Fruit fly (Drosophila melanogaster) whole organism, embryonic: ENCODE data around the gene CG8326.

Experiments
- Atf6 ChIP-seq: fragments of 200-800 bp; sonication (Bioruptor generic); IDR thresholded peaks from 2 replicates; pipeline ENCODE4 v1.3.6; 2022; ENCODE audit warnings: missing biosample characterization, missing genetic modification characterization
- Bdp1 ChIP-seq: fragments of 200-800 bp; sonication (Bioruptor generic); optimal IDR thresholded peaks from 3 replicates; lab custom pipeline; 2016; ENCODE audit warnings: missing biosample characterization, missing genetic modification characterization
- BtbVII ChIP-seq: fragments of 200-800 bp; sonication (Bioruptor generic); optimal IDR thresholded peaks from 3 replicates; lab custom pipeline; 2017; ENCODE audit warnings: missing biosample characterization, mild to moderate bottlenecking, missing genetic modification characterization
- CG10654 ChIP-seq: fragments of 200-800 bp; sonication (Bioruptor generic); optimal IDR thresholded peaks from 2 replicates; lab custom pipeline; 2016; ENCODE audit warnings: missing biosample characterization, missing genetic modification characterization
- CG11456 ChIP-seq: fragments of 200-800 bp; sonication (Bioruptor generic); IDR thresholded peaks from 3 replicates; pipeline ENCODE4 v1.3.6; 2022; ENCODE audit warnings: missing biosample characterization, missing genetic modification characterization
- CG11560 ChIP-seq: fragments of 200-800 bp; sonication (Bioruptor generic); IDR thresholded peaks from 3 replicates; pipeline ENCODE4 v1.3.6; 2022; ENCODE audit warnings: missing biosample characterization, missing genetic modification characterization
- CG12155 ChIP-seq: fragments of 200-800 bp; sonication (Bioruptor generic); optimal IDR thresholded peaks from 3 replicates; lab custom pipeline; 2016; ENCODE audit warnings: missing biosample characterization, missing genetic modification characterization
- CG12219 ChIP-seq: fragments of 200-800 bp; sonication (Bioruptor generic); optimal IDR thresholded peaks from 3 replicates; lab custom pipeline; 2018; ENCODE audit warnings: missing biosample characterization, mild to moderate bottlenecking, missing genetic modification characterization
- CG12659 ChIP-seq: fragments of 200-800 bp; sonication (Bioruptor generic); optimal IDR thresholded peaks from 3 replicates; lab custom pipeline; 2017; ENCODE audit warnings: mild to moderate bottlenecking, missing biosample characterization, missing genetic modification reagents, missing genetic modification characterization
- CG13424 ChIP-seq: fragments of 200-800 bp; sonication (Bioruptor generic); optimal IDR thresholded peaks from 2 replicates; lab custom pipeline; 2019; ENCODE audit warnings: missing biosample characterization, mild to moderate bottlenecking, missing genetic modification characterization, moderate library complexity
- CG14710 ChIP-seq: fragments of 200-800 bp; sonication (Bioruptor generic); optimal IDR thresholded peaks from 3 replicates; lab custom pipeline; 2019; ENCODE audit warnings: missing biosample characterization, mild to moderate bottlenecking, missing genetic modification characterization, moderate library complexity
- CG1529 ChIP-seq: fragments of 200-800 bp; sonication (Bioruptor generic); optimal IDR thresholded peaks from 3 replicates; lab custom pipeline; 2018; ENCODE audit warnings: missing biosample characterization, missing genetic modification characterization
- CG15479 ChIP-seq: fragments of 200-800 bp; sonication (Bioruptor generic); optimal IDR thresholded peaks from 3 replicates; lab custom pipeline; 2019; ENCODE audit warnings: missing biosample characterization, mild to moderate bottlenecking, missing genetic modification characterization, moderate library complexity
- CG17359 ChIP-seq: fragments of 200-800 bp; sonication (Bioruptor generic); optimal IDR thresholded peaks from 3 replicates; lab custom pipeline; 2018; ENCODE audit warnings: missing biosample characterization, mild to moderate bottlenecking, missing genetic modification characterization, moderate library complexity
- CG18476 ChIP-seq: fragments of 200-800 bp; sonication (Bioruptor generic); optimal IDR thresholded peaks from 2 replicates; lab custom pipeline; 2016; ENCODE audit warnings: missing biosample characterization, mild to moderate bottlenecking, missing genetic modification characterization
- CG18619 ChIP-seq: fragments of 200-800 bp; sonication (Bioruptor generic); optimal IDR thresholded peaks from 3 replicates; lab custom pipeline; 2017; ENCODE audit warnings: missing biosample characterization, mild to moderate bottlenecking, missing genetic modification characterization
- CG2889 ChIP-seq: fragments of 200-800 bp; sonication (Bioruptor generic); IDR thresholded peaks from 3 replicates; pipeline ENCODE4 v1.3.6; 2022; ENCODE audit warnings: missing biosample characterization, missing genetic modification characterization
- CG33557 ChIP-seq: fragments of 200-800 bp; sonication (Bioruptor generic); optimal IDR thresholded peaks from 2 replicates; lab custom pipeline; 2019; ENCODE audit warnings: missing biosample characterization, mild to moderate bottlenecking, missing genetic modification characterization, moderate library complexity
- CG4854 ChIP-seq: fragments of 200-800 bp; sonication (Bioruptor generic); optimal IDR thresholded peaks from 2 replicates; lab custom pipeline; 2016; ENCODE audit warnings: missing biosample characterization, missing genetic modification characterization, inconsistent platforms
- CG6254 ChIP-seq: fragments of 200-800 bp; sonication (Bioruptor generic); optimal IDR thresholded peaks from 3 replicates; lab custom pipeline; 2017; ENCODE audit warnings: mild to moderate bottlenecking, missing biosample characterization, missing genetic modification reagents, missing genetic modification characterization
- CG7271 ChIP-seq: fragments of 200-800 bp; sonication (Bioruptor generic); optimal IDR thresholded peaks from 2 replicates; lab custom pipeline; 2018; ENCODE audit warnings: missing biosample characterization, mild to moderate bottlenecking, missing genetic modification characterization, moderate library complexity
- CG8765 ChIP-seq: fragments of 200-800 bp; sonication (Bioruptor generic); IDR thresholded peaks from 2 replicates; pipeline ENCODE4 v1.3.6; 2022; ENCODE audit warnings: missing biosample characterization, missing genetic modification characterization
- CTCF ChIP-seq: fragments of 200-800 bp; sonication (Bioruptor generic); optimal IDR thresholded peaks from 2 replicates; lab custom pipeline; 2017; ENCODE audit warnings: missing biosample characterization, mild to moderate bottlenecking, missing genetic modification characterization, moderate library complexity
- D19B ChIP-seq: fragments of 200-800 bp; sonication (Bioruptor generic); optimal IDR thresholded peaks from 2 replicates; lab custom pipeline; 2017; ENCODE audit warnings: missing biosample characterization, mild to moderate bottlenecking, missing genetic modification characterization
- Dip3 ChIP-seq: fragments of 200-800 bp; sonication (Bioruptor generic); optimal IDR thresholded peaks from 3 replicates; lab custom pipeline; 2016; ENCODE audit warnings: missing biosample characterization, missing genetic modification characterization
- E2f2 ChIP-seq: fragments of 200-800 bp; sonication (Bioruptor generic); IDR thresholded peaks from 2 replicates; pipeline ENCODE4 v1.3.6; 2022; ENCODE audit warnings: missing biosample characterization, missing genetic modification characterization
- Fer2 ChIP-seq: fragments of 200-800 bp; sonication (Bioruptor generic); optimal IDR thresholded peaks from 2 replicates; lab custom pipeline; 2018; ENCODE audit warnings: missing biosample characterization, mild to moderate bottlenecking, missing genetic modification characterization, moderate library complexity
- Fer3 ChIP-seq: fragments of 200-800 bp; sonication (Bioruptor generic); optimal IDR thresholded peaks from 2 replicates; lab custom pipeline; 2018; ENCODE audit warnings: missing biosample characterization, mild to moderate bottlenecking, missing genetic modification characterization, moderate library complexity
- Opbp ChIP-seq: fragments of 200-800 bp; sonication (Bioruptor generic); IDR thresholded peaks from 3 replicates; pipeline ENCODE4 v1.3.6; 2022; ENCODE audit warnings: missing biosample characterization, missing genetic modification characterization; ENCODE audit not compliant: partially characterized antibody
- Scr ChIP-seq: fragments of 200-800 bp; sonication (Bioruptor generic); IDR thresholded peaks from 2 replicates; pipeline ENCODE4 v1.3.6; 2022; ENCODE audit warnings: missing biosample characterization, missing genetic modification characterization; ENCODE audit not compliant: partially characterized antibody
- Spps ChIP-seq: fragments of 200-800 bp; sonication (Bioruptor generic); optimal IDR thresholded peaks from 2 replicates; lab custom pipeline; 2018; ENCODE audit warnings: missing biosample characterization, mild to moderate bottlenecking, missing genetic modification characterization
- Xbp1 ChIP-seq: fragments of 200-800 bp; sonication (Bioruptor generic); optimal IDR thresholded peaks from 3 replicates; lab custom pipeline; 2016; ENCODE audit warnings: missing biosample characterization, mild to moderate bottlenecking, missing genetic modification characterization
- caup ChIP-seq: fragments of 200-800 bp; sonication (Bioruptor generic); optimal IDR thresholded peaks from 3 replicates; lab custom pipeline; 2017; ENCODE audit warnings: missing biosample characterization, mild to moderate bottlenecking, missing genetic modification characterization, moderate library complexity; ENCODE audit not compliant: severe bottlenecking
- ci ChIP-seq: fragments of 200-800 bp; sonication (Bioruptor generic); IDR thresholded peaks from 3 replicates; pipeline ENCODE4 v1.3.6; 2022; ENCODE audit warnings: missing biosample characterization, missing genetic modification characterization
- dmrt99B ChIP-seq: fragments of 200-800 bp; sonication (Bioruptor generic); optimal IDR thresholded peaks from 2 replicates; lab custom pipeline; 2018; ENCODE audit warnings: missing biosample characterization, mild to moderate bottlenecking, missing genetic modification characterization, moderate library complexity
- eyg ChIP-seq: fragments of 200-800 bp; sonication (Bioruptor generic); optimal IDR thresholded peaks from 3 replicates; lab custom pipeline; 2016; ENCODE audit warnings: missing biosample characterization, missing genetic modification characterization
- fd3F ChIP-seq: fragments of 200-800 bp; sonication (Bioruptor generic); optimal IDR thresholded peaks from 2 replicates; lab custom pipeline; 2018; ENCODE audit warnings: missing biosample characterization, mild to moderate bottlenecking, missing genetic modification characterization, moderate library complexity
- ind ChIP-seq: fragments of 200-800 bp; sonication (Bioruptor generic); optimal IDR thresholded peaks from 3 replicates; lab custom pipeline; 2016; ENCODE audit warnings: missing biosample characterization, missing genetic modification characterization
- insv ChIP-seq, 2 experiments: fragments of 200-800 bp; sonication (Bioruptor generic); optimal IDR thresholded peaks; 3 replicates each; lab custom pipeline; 2016 to 2018; ENCODE audit warnings: missing biosample characterization in 2 of 2, missing genetic modification characterization in 2 of 2
- knrl ChIP-seq: fragments of 200-800 bp; sonication (Bioruptor generic); IDR thresholded peaks from 3 replicates; pipeline ENCODE4 v1.3.6; 2022; ENCODE audit warnings: missing biosample characterization, missing genetic modification characterization; ENCODE audit not compliant: partially characterized antibody
- mirr ChIP-seq: fragments of 200-800 bp; sonication (Bioruptor generic); optimal IDR thresholded peaks from 3 replicates; lab custom pipeline; 2018; ENCODE audit warnings: missing biosample characterization, mild to moderate bottlenecking, missing genetic modification characterization
- onecut ChIP-seq: fragments of 200-800 bp; sonication (Bioruptor generic); IDR thresholded peaks from 2 replicates; pipeline ENCODE4 v1.3.6; 2022; ENCODE audit warnings: missing biosample characterization, missing genetic modification characterization
- prd ChIP-seq, 3 experiments: fragments of >200 bp in 2 of 3; fragments of 200-800 bp in 1 of 3; sonication (Bioruptor generic) in 1 of 3; optimal IDR thresholded peaks in 2 of 3; IDR thresholded peaks in 1 of 3; 2 replicates in 2 of 3; 3 replicates in 1 of 3; pipeline versions ENCODE4 v1.3.6 to Lab custom; 2017 to 2022; ENCODE audit warnings: missing biosample characterization in 1 of 3, missing genetic modification characterization in 1 of 3
- scrt ChIP-seq: fragments of 200-800 bp; sonication (Bioruptor generic); optimal IDR thresholded peaks from 2 replicates; lab custom pipeline; 2018; ENCODE audit warnings: missing biosample characterization, mild to moderate bottlenecking, missing genetic modification characterization, moderate library complexity
- shn ChIP-seq: fragments of 200-800 bp; sonication (Bioruptor generic); optimal IDR thresholded peaks from 3 replicates; lab custom pipeline; 2016; ENCODE audit warnings: missing biosample characterization, missing genetic modification characterization
- sima ChIP-seq: fragments of 200-800 bp; sonication (Bioruptor generic); optimal IDR thresholded peaks from 2 replicates; lab custom pipeline; 2016; ENCODE audit warnings: missing biosample characterization, missing genetic modification characterization
- sqz ChIP-seq: fragments of 200-800 bp; sonication (Bioruptor generic); optimal IDR thresholded peaks from 3 replicates; lab custom pipeline; 2018; ENCODE audit warnings: missing biosample characterization, mild to moderate bottlenecking, missing genetic modification characterization
- sug ChIP-seq: fragments of 200-800 bp; optimal IDR thresholded peaks from 2 replicates; lab custom pipeline; 2019; ENCODE audit warnings: missing biosample characterization, mild to moderate bottlenecking, missing genetic modification characterization, moderate library complexity
- vfl ChIP-seq: fragments of 200-800 bp; sonication (Bioruptor generic); optimal IDR thresholded peaks from 2 replicates; lab custom pipeline; 2016; ENCODE audit warnings: missing biosample characterization, missing genetic modification characterization
- vvl ChIP-seq: fragments of 200-800 bp; sonication (Bioruptor generic); IDR thresholded peaks from 2 replicates; pipeline ENCODE4 v1.3.6; 2022; ENCODE audit warnings: missing biosample characterization, missing genetic modification characterization

The CG8326 gene

dm6 chrX:17581606-17582281, 47.5 kb downstream of the CG8326 start (continued):
- no peak for TF ChIP-seq Fer2
- no peak for TF ChIP-seq E2f2
- TF ChIP-seq scrt (GFP tag; lab: Kevin White, UChicago) = no peak
- TF ChIP-seq sug (tag; lab: Kevin White, UChicago) = no peak
- TF ChIP-seq CG2889 = no peak
- no peak for TF ChIP-seq CG11560 (tag; lab: Robert Waterston, UW)
- TF ChIP-seq CG1529 (GFP tag; lab: Kevin White, UChicago) = no peak
- TF ChIP-seq onecut (GFP tag; lab: Robert Waterston, UW) = no peak
- peak; percentile 11 for TF ChIP-seq CG6254 (GFP tag; lab: Kevin White, UChicago)
- 0 out of 2 replicates have a peak, but pooled peaks have one; percentile 10 for TF ChIP-seq Atf6
- TF ChIP-seq CG12155 (GFP tag; lab: Kevin White, UChicago) = no peak
- no peak for TF ChIP-seq knrl (GFP tag; lab: Robert Waterston, UW)
- TF ChIP-seq fd3F (GFP tag; lab: Kevin White, UChicago) = no peak
- TF ChIP-seq Spps (tag; lab: Kevin White, UChicago) = peak; percentile 27
- no peak for TF ChIP-seq CG18619 (GFP tag; lab: Kevin White, UChicago)
- TF ChIP-seq CG8765 = no peak
- TF ChIP-seq caup (GFP tag; lab: Kevin White, UChicago) = no peak
- TF ChIP-seq D19B (GFP tag; lab: Kevin White, UChicago) = peak; percentile 90
- TF ChIP-seq mirr (GFP tag; lab: Kevin White, UChicago) = no peak
- no peak for TF ChIP-seq ind (GFP tag; lab: Kevin White, UChicago)
- TF ChIP-seq CG11456 (GFP tag; lab: Robert Waterston, UW) = no peak
- TF ChIP-seq ci = no peak
- TF ChIP-seq CG33557 = no peak
- TF ChIP-seq CG18476 (GFP tag; lab: Kevin White, UChicago) = no peak
- TF ChIP-seq CTCF (GFP tag; lab: Kevin White, UChicago) = no peak
- no peak for TF ChIP-seq Opbp
- no peak for TF ChIP-seq insv (GFP tag; optimal IDR thresholded peaks at IDR 0.05; lab: Kevin White, UChicago)
- TF ChIP-seq Xbp1 (GFP tag; lab: Kevin White, UChicago) = peak; percentile 21
- TF ChIP-seq sqz (GFP tag; lab: Kevin White, UChicago) = no peak
- TF ChIP-seq CG14710 (tag; lab: Kevin White, UChicago) = peak; percentile 57
- TF ChIP-seq dmrt99B (tag; lab: Kevin White, UChicago) = no peak
- no peak for TF ChIP-seq CG15479 (GFP tag; lab: Kevin White, UChicago)
- no peak for TF ChIP-seq eyg (GFP tag; lab: Kevin White, UChicago)
- TF ChIP-seq CG13424 = peak; percentile 11
- no peak for TF ChIP-seq CG7271 (tag; lab: Kevin White, UChicago)
- no peak for TF ChIP-seq sima
- no peak for TF ChIP-seq CG10654
- no peak for TF ChIP-seq vfl
- no peak for TF ChIP-seq CG12219 (GFP tag; lab: Kevin White, UChicago)
- no peak for TF ChIP-seq CG12659 (GFP tag; lab: Kevin White, UChicago)
- no peak for TF ChIP-seq CG17359
- no peak for TF ChIP-seq vvl (GFP tag; lab: Robert Waterston, UW)
- no peak for TF ChIP-seq Scr
- no peak for TF ChIP-seq Fer3
- TF ChIP-seq prd (optimal IDR thresholded peaks at IDR 0.05; lab: Kevin White, UChicago) = no peak
- peak; percentile 53; the same call in 1 of the 3 replicates for TF ChIP-seq prd (GFP tag; IDR thresholded peaks at IDR 0.05; lab: Robert Waterston, UW)
- TF ChIP-seq Bdp1 (GFP tag; lab: Kevin White, UChicago) = no peak
- no peak for TF ChIP-seq shn (GFP tag; lab: Kevin White, UChicago)
- TF ChIP-seq Dip3 (GFP tag; lab: Kevin White, UChicago) = no peak
- TF ChIP-seq CG4854 (GFP tag; lab: Kevin White, UChicago) = no peak
- TF ChIP-seq BtbVII (GFP tag; lab: Kevin White, UChicago) = no peak
